Worm (Caenorhabditis elegans) whole organism, L1 larva: Measurements from ENCODE around the gene rad-50.

Experiments
- ama-1 ChIP-seq: fragments of 150-350 bp; optimal IDR thresholded peaks from 2 replicates; lab custom pipeline; 2014
- elt-3 ChIP-seq, 6 experiments: fragments of 150-350 bp in 1 of 6; sonication (generic microtip); optimal IDR thresholded peaks; 2 replicates each; lab custom pipeline; 2017 to 2018; ENCODE audit warnings: missing biosample characterization in 6 of 6, missing genetic modification characterization in 6 of 6, inconsistent platforms in 1 of 6
- fkh-10 ChIP-seq: sonication (generic microtip); optimal IDR thresholded peaks from 2 replicates; lab custom pipeline; 2017; ENCODE audit warnings: missing biosample characterization, missing genetic modification reagents, missing genetic modification characterization
- fkh-4 ChIP-seq: sonication (generic microtip); optimal IDR thresholded peaks from 2 replicates; lab custom pipeline; 2016; ENCODE audit warnings: missing compliant biosample characterization, missing genetic modification characterization, borderline replicate concordance
- fos-1 ChIP-seq: fragments of 150-350 bp; optimal IDR thresholded peaks from 2 replicates; lab custom pipeline; 2014; ENCODE audit warnings: missing biosample characterization, missing genetic modification characterization
- unc-62 ChIP-seq: fragments of 150-350 bp; optimal IDR thresholded peaks from 2 replicates; lab custom pipeline; 2014; ENCODE audit warnings: missing biosample characterization, missing genetic modification reagents, missing genetic modification characterization

- TF ChIP-seq elt-3 (tag; optimal IDR thresholded peaks at IDR 0.05; lab: Kevin White, UChicago) (no peak), fos-1 (tag; lab: Kevin White, UChicago) (no peak), ama-1 (lab: Kevin White, UChicago) (no peak), unc-62 (GFP tag; lab: Kevin White, UChicago) (no peak), fkh-4 (tag; lab: Kevin White, UChicago) (no peak), fkh-10 (GFP tag; lab: Kevin White, UChicago) (no peak)
Observed at ce11 chrV:12209951-12210350, 35.5 kb upstream of the rad-50 start.
